Worm (Caenorhabditis elegans) whole organism, young adult: Measurements from ENCODE around the gene W03C9.5.
A peak's percentile ranks its signal among the peaks of the same experiment; 100 is the strongest.

Experiments used
- B0019.2 ChIP-seq: fragments of 200-800 bp; sonication (Bioruptor generic); conservative IDR thresholded peaks from 2 replicates; pipeline ENCODE4 v1.3.6; 2022; ENCODE audit warnings: missing genetic modification reagents, missing genetic modification characterization, missing compliant biosample characterization
- C17E4.6 ChIP-seq: fragments of 200-800 bp; sonication (Bioruptor generic); IDR thresholded peaks from 2 replicates; pipeline ENCODE4 v1.3.6; 2022; ENCODE audit warnings: missing genetic modification reagents, missing genetic modification characterization, missing compliant biosample characterization
- F10E7.11 ChIP-seq: sonication (generic microtip); optimal IDR thresholded peaks from 2 replicates; lab custom pipeline; 2017; ENCODE audit warnings: mild to moderate bottlenecking, missing genetic modification characterization, moderate library complexity, missing compliant biosample characterization
- F37B4.10 ChIP-seq: fragments of 200-800 bp; sonication (Bioruptor generic); IDR thresholded peaks from 2 replicates; pipeline ENCODE4 v1.3.6; 2022; ENCODE audit warnings: missing genetic modification characterization, missing compliant biosample characterization
- F52B5.7 ChIP-seq: sonication (generic microtip); optimal IDR thresholded peaks from 2 replicates; lab custom pipeline; 2016; ENCODE audit warnings: mild to moderate bottlenecking, missing genetic modification characterization, missing compliant biosample characterization
- K12H6.12 ChIP-seq: fragments of 200-800 bp; sonication (Bioruptor generic); optimal IDR thresholded peaks from 2 replicates; lab custom pipeline; 2018; ENCODE audit warnings: mild to moderate bottlenecking, missing genetic modification characterization, missing compliant biosample characterization
- T26A5.8 ChIP-seq: sonication (generic microtip); optimal IDR thresholded peaks from 2 replicates; lab custom pipeline; 2016; ENCODE audit warnings: missing genetic modification characterization, missing compliant biosample characterization
- Y53F4B.3 ChIP-seq: fragments of 200-800 bp; sonication (Bioruptor generic); IDR thresholded peaks from 2 replicates; pipeline ENCODE4 v1.3.6; 2022; ENCODE audit warnings: missing genetic modification reagents, missing genetic modification characterization, missing compliant biosample characterization
- Y67H2A.10 ChIP-seq: fragments of 200-800 bp; sonication (Bioruptor generic); conservative IDR thresholded peaks from 2 replicates; pipeline ENCODE4 v1.3.6; 2022; ENCODE audit warnings: missing genetic modification reagents, missing genetic modification characterization, missing compliant biosample characterization
- aptf-2 ChIP-seq: fragments of 200-800 bp; sonication (Bioruptor generic); conservative IDR thresholded peaks from 2 replicates; pipeline ENCODE4 v1.3.6; 2022; ENCODE audit warnings: missing genetic modification reagents, missing genetic modification characterization, missing compliant biosample characterization
- athp-1 ChIP-seq: sonication (generic microtip); optimal IDR thresholded peaks from 2 replicates; lab custom pipeline; 2017; ENCODE audit warnings: mild to moderate bottlenecking, missing genetic modification characterization, missing compliant biosample characterization
- attf-5 ChIP-seq: fragments of 200-800 bp; sonication (Bioruptor generic); optimal IDR thresholded peaks from 2 replicates; lab custom pipeline; 2018; ENCODE audit warnings: mild to moderate bottlenecking, missing genetic modification characterization, missing compliant biosample characterization
- attf-6 ChIP-seq: fragments of 200-800 bp; sonication (Bioruptor generic); IDR thresholded peaks from 2 replicates; pipeline ENCODE4 v1.3.6; 2022; ENCODE audit warnings: missing genetic modification reagents, missing genetic modification characterization, missing compliant biosample characterization
- bed-2 ChIP-seq: fragments of 200-800 bp; sonication (Bioruptor generic); IDR thresholded peaks from 2 replicates; pipeline ENCODE4 v1.3.6; 2022; ENCODE audit warnings: missing genetic modification reagents, missing genetic modification characterization, missing compliant biosample characterization
- ccch-3 ChIP-seq: fragments of 200-800 bp; sonication (Bioruptor generic); optimal IDR thresholded peaks from 2 replicates; lab custom pipeline; 2018; ENCODE audit warnings: mild to moderate bottlenecking, missing genetic modification characterization, missing compliant biosample characterization
- cebp-2 ChIP-seq: fragments of 200-800 bp; sonication (Bioruptor generic); IDR thresholded peaks from 2 replicates; pipeline ENCODE4 v1.3.6; 2022; ENCODE audit warnings: missing genetic modification characterization, missing compliant biosample characterization
- ceh-91 ChIP-seq: fragments of 200-800 bp; sonication (Bioruptor generic); IDR thresholded peaks from 2 replicates; pipeline ENCODE4 v1.3.6; 2022; ENCODE audit warnings: missing genetic modification reagents, missing genetic modification characterization, missing compliant biosample characterization
- dpff-1 ChIP-seq: sonication (generic microtip); optimal IDR thresholded peaks from 2 replicates; lab custom pipeline; 2017; ENCODE audit warnings: mild to moderate bottlenecking, missing genetic modification characterization, missing compliant biosample characterization
- egl-18 ChIP-seq: fragments of 200-800 bp; sonication (Bioruptor generic); IDR thresholded peaks from 2 replicates; pipeline ENCODE4 v1.3.6; 2022; ENCODE audit warnings: missing genetic modification reagents, missing genetic modification characterization, missing compliant biosample characterization
- egl-44 ChIP-seq: fragments of 200-800 bp; sonication (Bioruptor generic); IDR thresholded peaks from 2 replicates; pipeline ENCODE4 v1.3.6; 2022; ENCODE audit warnings: missing genetic modification reagents, missing genetic modification characterization, missing compliant biosample characterization
- ekl-4 ChIP-seq: fragments of 200-800 bp; sonication (Bioruptor generic); IDR thresholded peaks from 2 replicates; pipeline ENCODE4 v1.3.6; 2022; ENCODE audit warnings: missing genetic modification reagents, missing genetic modification characterization, missing compliant biosample characterization
- gei-17 ChIP-seq: fragments of 200-800 bp; sonication (Bioruptor generic); optimal IDR thresholded peaks from 2 replicates; lab custom pipeline; 2018; ENCODE audit warnings: mild to moderate bottlenecking, missing genetic modification characterization, missing compliant biosample characterization
- hlh-26 ChIP-seq: fragments of 200-800 bp; sonication (Bioruptor generic); conservative IDR thresholded peaks from 2 replicates; pipeline ENCODE4 v1.3.6; 2022; ENCODE audit warnings: missing genetic modification reagents, missing genetic modification characterization, missing compliant biosample characterization
- hmg-20 ChIP-seq: fragments of 200-800 bp; sonication (Bioruptor generic); IDR thresholded peaks from 2 replicates; pipeline ENCODE4 v1.3.6; 2022; ENCODE audit warnings: missing genetic modification reagents, missing genetic modification characterization, missing compliant biosample characterization
- hrde-1 ChIP-seq: sonication (generic microtip); optimal IDR thresholded peaks from 2 replicates; lab custom pipeline; 2016; ENCODE audit warnings: missing genetic modification characterization, mild to moderate bottlenecking, missing compliant biosample characterization, moderate library complexity, missing genotype, missing genetic modification reagents, borderline replicate concordance
- hsf-1 ChIP-seq: fragments of 200-800 bp; sonication (Bioruptor generic); IDR thresholded peaks from 2 replicates; pipeline ENCODE4 v1.3.6; 2022; ENCODE audit warnings: missing genetic modification reagents, missing genetic modification characterization, missing compliant biosample characterization
- lin-35 ChIP-seq, 3 experiments: fragments of 150-350 bp in 2 of 3; sonication (generic microtip) in 1 of 3; optimal IDR thresholded peaks; 2 replicates each; lab custom pipeline; 2014 to 2018; ENCODE audit warnings: missing biosample characterization in 3 of 3, missing genetic modification characterization in 3 of 3, missing genetic modification reagents in 3 of 3
- lin-54 ChIP-seq: fragments of 200-800 bp; sonication (Bioruptor generic); optimal IDR thresholded peaks from 2 replicates; lab custom pipeline; 2018; ENCODE audit warnings: mild to moderate bottlenecking, missing genetic modification characterization, missing compliant biosample characterization
- lir-1 ChIP-seq: fragments of 200-800 bp; sonication (Bioruptor generic); conservative IDR thresholded peaks from 2 replicates; pipeline ENCODE4 v1.3.6; 2022; ENCODE audit warnings: missing genetic modification reagents, missing genetic modification characterization, missing compliant biosample characterization
- lsl-1 ChIP-seq: fragments of 200-800 bp; sonication (Bioruptor generic); optimal IDR thresholded peaks from 2 replicates; lab custom pipeline; 2018; ENCODE audit warnings: mild to moderate bottlenecking, missing genetic modification characterization, moderate library complexity, missing compliant biosample characterization
- madf-3 ChIP-seq: fragments of 200-800 bp; sonication (Bioruptor generic); IDR thresholded peaks from 2 replicates; pipeline ENCODE4 v1.3.6; 2022; ENCODE audit warnings: missing genetic modification reagents, missing genetic modification characterization, missing compliant biosample characterization
- mcd-1 ChIP-seq: fragments of 200-800 bp; sonication (Bioruptor generic); IDR thresholded peaks from 2 replicates; pipeline ENCODE4 v1.3.6; 2022; ENCODE audit warnings: missing genetic modification reagents, missing genetic modification characterization, missing compliant biosample characterization
- mes-4 ChIP-seq: sonication (generic microtip); optimal IDR thresholded peaks from 2 replicates; lab custom pipeline; 2016; ENCODE audit warnings: missing genotype, missing genetic modification characterization, missing compliant biosample characterization
- nfya-1 ChIP-seq: sonication (generic microtip); optimal IDR thresholded peaks from 2 replicates; lab custom pipeline; 2017; ENCODE audit warnings: antibody characterized with exemption, missing compliant biosample characterization, missing genetic modification characterization, borderline replicate concordance; ENCODE audit not compliant: insufficient read depth
- nhr-120 ChIP-seq: fragments of 200-800 bp; sonication (Bioruptor generic); IDR thresholded peaks from 2 replicates; pipeline ENCODE4 v1.3.6; 2022; ENCODE audit warnings: missing genetic modification characterization, missing compliant biosample characterization
- nhr-179 ChIP-seq: sonication (generic microtip); optimal IDR thresholded peaks from 2 replicates; lab custom pipeline; 2016; ENCODE audit warnings: mild to moderate bottlenecking, missing genetic modification characterization, missing compliant biosample characterization
- nhr-27 ChIP-seq: fragments of 200-800 bp; sonication (Bioruptor generic); optimal IDR thresholded peaks from 2 replicates; lab custom pipeline; 2018; ENCODE audit warnings: mild to moderate bottlenecking, missing genetic modification characterization, moderate library complexity, missing compliant biosample characterization
- pha-4 ChIP-seq: fragments of 150-350 bp; sonication (generic microtip); optimal IDR thresholded peaks from 2 replicates; lab custom pipeline; 2014; ENCODE audit warnings: missing biosample characterization, missing genetic modification reagents, missing genetic modification characterization
- rec-8 ChIP-seq, 2 experiments: sonication (generic microtip); optimal IDR thresholded peaks; 2 replicates each; lab custom pipeline; 2016; ENCODE audit warnings: mild to moderate bottlenecking in 2 of 2, missing genetic modification characterization in 2 of 2, missing genetic modification reagents in 2 of 2, missing genotype in 2 of 2, missing biosample characterization in 1 of 2, missing compliant biosample characterization in 1 of 2, moderate library complexity in 1 of 2
- tbp1 ChIP-seq: fragments of 200-800 bp; sonication (Bioruptor generic); optimal IDR thresholded peaks from 2 replicates; lab custom pipeline; 2018; ENCODE audit warnings: mild to moderate bottlenecking, missing genetic modification characterization, missing compliant biosample characterization
- unc-130 ChIP-seq: sonication (generic microtip); optimal IDR thresholded peaks from 2 replicates; lab custom pipeline; 2016; ENCODE audit warnings: missing genetic modification reagents, missing genetic modification characterization, missing compliant biosample characterization
- xnd-1 ChIP-seq: sonication (generic microtip); optimal IDR thresholded peaks from 2 replicates; lab custom pipeline; 2016; ENCODE audit warnings: missing genotype, missing genetic modification reagents, missing genetic modification characterization, missing compliant biosample characterization
- zfh-2 ChIP-seq: fragments of 200-800 bp; sonication (Bioruptor generic); conservative IDR thresholded peaks from 2 replicates; pipeline ENCODE4 v1.3.6; 2022; ENCODE audit warnings: missing genetic modification reagents, missing genetic modification characterization, missing compliant biosample characterization
- ztf-18 ChIP-seq: sonication (generic microtip); optimal IDR thresholded peaks from 2 replicates; lab custom pipeline; 2016; ENCODE audit warnings: missing genotype, mild to moderate bottlenecking, missing genetic modification characterization, missing compliant biosample characterization
- ztf-22 ChIP-seq: fragments of 200-800 bp; sonication (Bioruptor generic); optimal IDR thresholded peaks from 2 replicates; lab custom pipeline; 2018; ENCODE audit warnings: mild to moderate bottlenecking, missing genetic modification characterization, moderate library complexity, missing compliant biosample characterization
- ztf-25 ChIP-seq: fragments of 200-800 bp; sonication (Bioruptor generic); IDR thresholded peaks from 2 replicates; pipeline ENCODE4 v1.3.6; 2022; ENCODE audit warnings: missing genetic modification reagents, missing genetic modification characterization, missing compliant biosample characterization
- ztf-26 ChIP-seq: sonication (generic microtip); optimal IDR thresholded peaks from 2 replicates; lab custom pipeline; 2017; ENCODE audit warnings: missing genetic modification characterization, missing compliant biosample characterization
- ztf-3 ChIP-seq: fragments of 200-800 bp; sonication (Bioruptor generic); optimal IDR thresholded peaks from 2 replicates; lab custom pipeline; 2018; ENCODE audit warnings: mild to moderate bottlenecking, missing genetic modification characterization, missing compliant biosample characterization
- ztf-6 ChIP-seq: fragments of 200-800 bp; sonication (Bioruptor generic); IDR thresholded peaks from 2 replicates; pipeline ENCODE4 v1.3.6; 2022; ENCODE audit warnings: missing genetic modification reagents, missing genetic modification characterization, missing compliant biosample characterization

Gene W03C9.5

DNA sequence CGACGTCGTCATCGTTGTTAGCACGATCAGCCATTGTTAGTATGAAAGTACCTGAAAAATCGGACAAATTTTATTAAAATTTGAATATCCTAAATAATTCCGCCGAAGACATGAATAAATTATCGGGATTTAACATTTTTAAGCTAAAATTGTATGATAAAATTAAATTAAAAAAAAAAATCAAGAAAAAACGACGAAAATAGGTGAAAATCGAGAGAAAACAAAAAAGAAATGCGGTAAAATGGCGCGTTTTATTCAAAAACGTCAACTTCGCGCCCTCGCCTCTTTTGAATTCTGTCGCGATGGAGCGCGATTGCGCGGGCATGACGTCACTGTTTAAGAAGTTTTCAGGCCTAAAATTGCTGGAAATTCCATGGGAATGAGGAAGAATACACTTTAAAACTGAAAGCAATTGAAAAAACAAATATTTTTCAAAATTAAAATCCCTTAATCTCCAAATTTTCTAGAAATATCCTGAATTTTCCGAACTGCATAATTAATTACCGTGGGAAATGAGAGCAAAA, 39.3 kb upstream of the W03C9.5 start, which contains the start of gene mcm-2 (continued):
- TF ChIP-seq attf-6 (GFP tag; lab: Robert Waterston, UW), result peak; percentile 84
- TF ChIP-seq hmg-20 (GFP tag; lab: Robert Waterston, UW), result no peak
- no peak for TF ChIP-seq ztf-6 (GFP tag; lab: Robert Waterston, UW)
- no peak for TF ChIP-seq K12H6.12 (tag; lab: Kevin White, UChicago)
- TF ChIP-seq T26A5.8 (tag; lab: Kevin White, UChicago), result no peak
- TF ChIP-seq gei-17 (GFP tag; lab: Kevin White, UChicago), result no peak
- no peak for TF ChIP-seq nhr-27 (tag; lab: Kevin White, UChicago)
- peak; percentile 86 for TF ChIP-seq athp-1 (tag; lab: Kevin White, UChicago)
- no peak; the same call in 1 of the 2 replicates for TF ChIP-seq ekl-4 (GFP tag; lab: Robert Waterston, UW)
- TF ChIP-seq nfya-1, result no peak
- no peak for TF ChIP-seq cebp-2 (GFP tag; lab: Robert Waterston, UW)
- TF ChIP-seq nhr-120 (GFP tag; lab: Robert Waterston, UW), result no peak
- TF ChIP-seq ztf-26 (tag; lab: Kevin White, UChicago), result no peak
- TF ChIP-seq Y67H2A.10 (GFP tag; lab: Robert Waterston, UW), result peak; percentile 71; the same call in 1 of the 2 replicates
- no peak for TF ChIP-seq bed-2 (GFP tag; lab: Robert Waterston, UW)
- peak; percentile 87 for TF ChIP-seq hsf-1 (GFP tag; lab: Robert Waterston, UW)
- no peak for TF ChIP-seq nhr-179 (tag; lab: Kevin White, UChicago)
- TF ChIP-seq tbp1 (GFP tag; lab: Kevin White, UChicago), result no peak
- no peak for TF ChIP-seq egl-44 (GFP tag; lab: Robert Waterston, UW)
- TF ChIP-seq B0019.2, result peak; percentile 94
- no peak for TF ChIP-seq dpff-1
- no peak for TF ChIP-seq ccch-3 (GFP tag; lab: Kevin White, UChicago)
- TF ChIP-seq hlh-26 (GFP tag; lab: Robert Waterston, UW), result no peak
- TF ChIP-seq F37B4.10, result no peak
- no peak for TF ChIP-seq pha-4
- TF ChIP-seq ztf-18 (tag; lab: Kevin White, UChicago), result peak; percentile 10
- no peak for TF ChIP-seq ztf-3 (GFP tag; lab: Kevin White, UChicago)
- peak; percentile 98 for TF ChIP-seq ceh-91 (GFP tag; lab: Robert Waterston, UW)
- no peak for TF ChIP-seq madf-3 (GFP tag; lab: Robert Waterston, UW)
- TF ChIP-seq ztf-22, result no peak
- peak; percentile 90 for TF ChIP-seq C17E4.6 (GFP tag; lab: Robert Waterston, UW)
- TF ChIP-seq lin-54 (GFP tag; lab: Kevin White, UChicago), result peak; percentile 98
- no peak for TF ChIP-seq egl-18
- no peak for TF ChIP-seq zfh-2
- TF ChIP-seq unc-130, result peak; percentile 91
- TF ChIP-seq rec-8 (tag; optimal IDR thresholded peaks at IDR 0.05; lab: Kevin White, UChicago), result no peak
- TF ChIP-seq lsl-1 (GFP tag; lab: Kevin White, UChicago), result peak; percentile 90
- TF ChIP-seq F52B5.7 (tag; lab: Kevin White, UChicago), result no peak
- TF ChIP-seq Y53F4B.3 (GFP tag; lab: Robert Waterston, UW), result no peak
- peak; percentile 57 to 86 (median 74) for TF ChIP-seq lin-35 (GFP tag; optimal IDR thresholded peaks at IDR 0.05; lab: Kevin White, UChicago)
- no peak for TF ChIP-seq ztf-25
- peak; percentile 62 for TF ChIP-seq attf-5 (GFP tag; lab: Kevin White, UChicago)
- peak; percentile 87 for TF ChIP-seq aptf-2
- no peak for TF ChIP-seq mes-4 (tag; lab: Kevin White, UChicago)
- peak; percentile 97 for TF ChIP-seq xnd-1
- TF ChIP-seq lir-1 (GFP tag; lab: Robert Waterston, UW), result peak; percentile 87
- peak; percentile 98 for TF ChIP-seq mcd-1 (GFP tag; lab: Robert Waterston, UW)
- peak; percentile 46 for TF ChIP-seq hrde-1
- no peak for TF ChIP-seq F10E7.11
